Fruit fly (Drosophila melanogaster) whole organism, adult: ENCODE measurements around the gene DCX-EMAP.

Experiments
- CG12768 ChIP-seq: fragments of 200-800 bp; sonication (Bioruptor generic); optimal IDR thresholded peaks from 2 replicates; lab custom pipeline; 2017; ENCODE audit warnings: missing biosample characterization, missing genetic modification characterization, mild to moderate bottlenecking, moderate library complexity, missing genetic modification reagents
- CG14711 ChIP-seq: fragments of 200-800 bp; sonication (Bioruptor generic); optimal IDR thresholded peaks from 2 replicates; lab custom pipeline; 2018; ENCODE audit warnings: missing biosample characterization, mild to moderate bottlenecking, missing genetic modification characterization, moderate library complexity
- CG1620 ChIP-seq: fragments of 200-800 bp; sonication (Bioruptor generic); optimal IDR thresholded peaks from 2 replicates; lab custom pipeline; 2016; ENCODE audit warnings: missing biosample characterization, missing genetic modification characterization
- CG5204 ChIP-seq: fragments of 200-800 bp; sonication (Bioruptor generic); optimal IDR thresholded peaks from 2 replicates; lab custom pipeline; 2016; ENCODE audit warnings: missing biosample characterization, missing genetic modification characterization
- CG7045 ChIP-seq: fragments of 200-800 bp; sonication (Bioruptor generic); optimal IDR thresholded peaks from 2 replicates; lab custom pipeline; 2017; ENCODE audit warnings: missing biosample characterization, mild to moderate bottlenecking, missing genetic modification characterization
- Hr96 ChIP-seq: fragments of 200-800 bp; sonication (Bioruptor generic); optimal IDR thresholded peaks from 2 replicates; lab custom pipeline; 2016; ENCODE audit warnings: missing biosample characterization, missing genetic modification characterization
- Mnt ChIP-seq: fragments of 200-800 bp; sonication (Bioruptor generic); optimal IDR thresholded peaks from 2 replicates; lab custom pipeline; 2016; ENCODE audit warnings: missing biosample characterization, mild to moderate bottlenecking, missing genetic modification characterization
- bab1 ChIP-seq: fragments of 200-800 bp; sonication (Bioruptor generic); optimal IDR thresholded peaks from 3 replicates; lab custom pipeline; 2019; ENCODE audit warnings: missing biosample characterization, mild to moderate bottlenecking, missing genetic modification characterization, moderate library complexity
- cnc ChIP-seq, 2 experiments: fragments of >200 bp; optimal IDR thresholded peaks; 2 replicates each; lab custom pipeline; 2017
- kay ChIP-seq: fragments of 200-800 bp; sonication (Bioruptor generic); peaks from one replicate; lab custom pipeline; 2016; ENCODE audit warnings: missing biosample characterization, missing genetic modification characterization, borderline replicate concordance
- ovo ChIP-seq: fragments of 200-800 bp; sonication (Bioruptor generic); optimal IDR thresholded peaks from 2 replicates; lab custom pipeline; 2016; ENCODE audit warnings: missing biosample characterization, missing genetic modification characterization
- tj ChIP-seq: fragments of 200-800 bp; sonication (Bioruptor generic); optimal IDR thresholded peaks from 3 replicates; lab custom pipeline; 2017; ENCODE audit warnings: missing biosample characterization, mild to moderate bottlenecking, missing genetic modification characterization, moderate library complexity
- toe ChIP-seq: fragments of 200-800 bp; sonication (Bioruptor generic); optimal IDR thresholded peaks from 2 replicates; lab custom pipeline; 2016; ENCODE audit warnings: missing biosample characterization, missing genetic modification characterization

DNA sequence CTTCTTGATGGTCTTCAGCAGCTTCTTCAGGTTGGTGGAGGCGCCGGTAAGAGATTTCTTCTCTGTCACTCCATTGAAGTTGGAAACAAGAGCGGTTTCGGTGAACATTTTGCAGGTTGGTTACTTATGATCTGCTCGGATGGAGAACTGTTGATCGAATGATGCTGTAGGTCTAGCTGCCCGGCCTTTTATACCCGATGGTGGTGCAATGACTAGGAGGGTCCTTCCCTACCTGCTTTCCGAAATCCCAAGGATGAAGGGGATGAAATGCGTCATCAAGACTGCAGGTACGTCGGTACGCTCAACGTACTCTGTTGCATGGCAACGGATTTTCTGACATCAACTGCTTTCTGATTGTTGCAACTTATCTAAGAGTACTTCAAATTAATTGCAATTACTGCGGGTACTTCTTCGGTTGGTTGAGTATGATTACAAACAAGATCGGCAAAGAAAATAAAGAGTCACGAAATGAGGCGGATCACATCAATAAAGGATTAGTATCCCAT is 42.4 kb downstream of the DCX-EMAP start, which contains the start of gene BobA:
- TF ChIP-seq CG5204 (no peak), toe (GFP tag; lab: Kevin White, UChicago) (no peak), tj (GFP tag; lab: Kevin White, UChicago) (no peak), CG7045 (GFP tag; lab: Kevin White, UChicago) (no peak), cnc (optimal IDR thresholded peaks at IDR 0.05; lab: Kevin White, UChicago) (no peak), CG1620 (no peak), kay (no peak), Hr96 (GFP tag; lab: Kevin White, UChicago) (no peak), Mnt (GFP tag; lab: Kevin White, UChicago) (no peak), bab1 (no peak), ovo (no peak), CG14711 (tag; lab: Kevin White, UChicago) (no peak), CG12768 (GFP tag; lab: Kevin White, UChicago) (no peak)
